Worm (Caenorhabditis elegans): Measurements from ENCODE around the gene F14D7.1.

DNA sequence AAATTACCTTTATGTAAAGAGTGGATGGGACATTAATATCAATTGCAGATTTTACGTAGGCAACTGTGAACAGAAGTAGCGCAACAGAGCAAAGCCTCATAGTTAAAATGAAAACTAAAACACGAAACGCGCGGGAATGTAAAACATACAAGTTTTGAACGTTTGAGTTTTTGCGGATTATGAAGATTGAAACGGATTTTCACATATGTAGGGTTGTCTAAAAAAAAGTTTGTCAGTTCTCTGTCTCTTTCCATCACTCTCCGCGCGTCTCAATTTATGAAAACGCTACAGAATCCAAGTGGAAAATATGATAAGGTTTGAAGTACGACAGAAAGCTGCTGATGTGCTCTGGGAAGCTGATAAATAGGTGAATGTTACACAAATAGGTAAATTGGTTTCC, 42.5 kb downstream of the F14D7.1 start, which contains the start of gene K02E11.3:
- TF ChIP-seq nhr-12 (tag; optimal IDR thresholded peaks at IDR 0.05) (no peak), hmg-11 (tag; optimal IDR thresholded peaks at IDR 0.05) (no peak), zag-1 (tag; optimal IDR thresholded peaks at IDR 0.05) (no peak)
